Worm (Caenorhabditis elegans) whole organism, young adult: ENCODE measurements around the gene cid-1.

Source experiments
- B0336.3 ChIP-seq: fragments of 200-800 bp; sonication (Bioruptor generic); IDR thresholded peaks from 2 replicates; pipeline ENCODE4 v1.3.6; 2022; ENCODE audit warnings: missing genetic modification characterization, missing compliant biosample characterization
- C17E4.6 ChIP-seq: fragments of 200-800 bp; sonication (Bioruptor generic); IDR thresholded peaks from 2 replicates; pipeline ENCODE4 v1.3.6; 2022; ENCODE audit warnings: missing genetic modification reagents, missing genetic modification characterization, missing compliant biosample characterization
- D2030.7 ChIP-seq: fragments of 200-800 bp; sonication (Bioruptor generic); IDR thresholded peaks from 2 replicates; pipeline ENCODE4 v1.3.6; 2022; ENCODE audit warnings: missing genetic modification reagents, missing genetic modification characterization, missing compliant biosample characterization
- F23B12.7 ChIP-seq: sonication (generic microtip); optimal IDR thresholded peaks from 2 replicates; lab custom pipeline; 2017; ENCODE audit warnings: missing genetic modification characterization, mild to moderate bottlenecking, missing compliant biosample characterization, antibody characterized with exemption, moderate library complexity; ENCODE audit not compliant: insufficient read depth
- F49E8.2 ChIP-seq: sonication (generic microtip); optimal IDR thresholded peaks from 3 replicates; lab custom pipeline; 2017; ENCODE audit warnings: missing genetic modification characterization, mild to moderate bottlenecking, missing compliant biosample characterization, antibody characterized with exemption, moderate library complexity; ENCODE audit not compliant: insufficient read depth
- F52B5.7 ChIP-seq: sonication (generic microtip); optimal IDR thresholded peaks from 2 replicates; lab custom pipeline; 2016; ENCODE audit warnings: mild to moderate bottlenecking, missing genetic modification characterization, missing compliant biosample characterization
- F57A8.1 ChIP-seq: fragments of 200-800 bp; sonication (Bioruptor generic); optimal IDR thresholded peaks from 2 replicates; lab custom pipeline; 2018; ENCODE audit warnings: mild to moderate bottlenecking, missing genetic modification characterization, moderate library complexity, missing compliant biosample characterization
- F57C9.4 ChIP-seq: sonication (generic microtip); optimal IDR thresholded peaks from 2 replicates; lab custom pipeline; 2017; ENCODE audit warnings: mild to moderate bottlenecking, missing genetic modification characterization, missing compliant biosample characterization
- Y79H2A.3 ChIP-seq: fragments of 200-800 bp; sonication (Bioruptor generic); conservative IDR thresholded peaks from 2 replicates; pipeline ENCODE4 v1.3.6; 2022; ENCODE audit warnings: missing genetic modification reagents, missing genetic modification characterization, missing compliant biosample characterization
- akir-1 ChIP-seq: fragments of 200-800 bp; sonication (Bioruptor generic); optimal IDR thresholded peaks from 2 replicates; lab custom pipeline; 2018; ENCODE audit warnings: mild to moderate bottlenecking, missing genetic modification characterization, moderate library complexity, missing compliant biosample characterization
- ama-1 ChIP-seq, 3 experiments: fragments of 150-350 bp in 1 of 3; sonication (generic microtip) in 2 of 3; optimal IDR thresholded peaks; 2 replicates each; lab custom pipeline; 2014 to 2018; ENCODE audit warnings: missing biosample characterization in 2 of 3, missing genetic modification characterization in 2 of 3, missing genetic modification reagents in 2 of 3
- aptf-3 ChIP-seq: fragments of 200-800 bp; sonication (Bioruptor generic); IDR thresholded peaks from 2 replicates; pipeline ENCODE4 v1.3.6; 2022; ENCODE audit warnings: missing genetic modification characterization, missing compliant biosample characterization
- athp-1 ChIP-seq: sonication (generic microtip); optimal IDR thresholded peaks from 2 replicates; lab custom pipeline; 2017; ENCODE audit warnings: mild to moderate bottlenecking, missing genetic modification characterization, missing compliant biosample characterization
- attf-6 ChIP-seq: fragments of 200-800 bp; sonication (Bioruptor generic); IDR thresholded peaks from 2 replicates; pipeline ENCODE4 v1.3.6; 2022; ENCODE audit warnings: missing genetic modification reagents, missing genetic modification characterization, missing compliant biosample characterization
- ccch-3 ChIP-seq: fragments of 200-800 bp; sonication (Bioruptor generic); optimal IDR thresholded peaks from 2 replicates; lab custom pipeline; 2018; ENCODE audit warnings: mild to moderate bottlenecking, missing genetic modification characterization, missing compliant biosample characterization
- cebp-1 ChIP-seq, 2 experiments: fragments of 200-800 bp in 1 of 2; sonication (Bioruptor generic) in 1 of 2; sonication (generic microtip) in 1 of 2; IDR thresholded peaks in 1 of 2; optimal IDR thresholded peaks in 1 of 2; 2 replicates each; pipeline versions ENCODE4 v1.3.6 to Lab custom; 2017 to 2022; ENCODE audit warnings: missing compliant biosample characterization in 2 of 2, missing genetic modification characterization in 2 of 2, mild to moderate bottlenecking in 1 of 2, missing genetic modification reagents in 1 of 2, moderate library complexity in 1 of 2
- ceh-100 ChIP-seq: fragments of 200-800 bp; sonication (Bioruptor generic); IDR thresholded peaks from 2 replicates; pipeline ENCODE4 v1.3.6; 2022; ENCODE audit warnings: missing genetic modification reagents, missing genetic modification characterization, missing compliant biosample characterization
- ceh-40 ChIP-seq: fragments of 200-800 bp; sonication (Bioruptor generic); IDR thresholded peaks from 2 replicates; pipeline ENCODE4 v1.3.6; 2022; ENCODE audit warnings: missing genetic modification characterization, missing compliant biosample characterization
- ceh-91 ChIP-seq: fragments of 200-800 bp; sonication (Bioruptor generic); IDR thresholded peaks from 2 replicates; pipeline ENCODE4 v1.3.6; 2022; ENCODE audit warnings: missing genetic modification reagents, missing genetic modification characterization, missing compliant biosample characterization
- chd-7 ChIP-seq: sonication (generic microtip); optimal IDR thresholded peaks from 2 replicates; lab custom pipeline; 2016; ENCODE audit warnings: mild to moderate bottlenecking, missing genetic modification characterization, moderate library complexity, missing compliant biosample characterization
- dox-1 ChIP-seq: fragments of 200-800 bp; sonication (Bioruptor generic); IDR thresholded peaks from 2 replicates; pipeline ENCODE4 v1.3.6; 2022; ENCODE audit warnings: missing genetic modification reagents, missing genetic modification characterization, missing compliant biosample characterization
- dpff-1 ChIP-seq: sonication (generic microtip); optimal IDR thresholded peaks from 2 replicates; lab custom pipeline; 2017; ENCODE audit warnings: mild to moderate bottlenecking, missing genetic modification characterization, missing compliant biosample characterization
- efl-1 ChIP-seq: fragments of 150-350 bp; optimal IDR thresholded peaks from 2 replicates; lab custom pipeline; 2014; ENCODE audit warnings: missing biosample characterization, missing genetic modification reagents, missing genetic modification characterization
- egl-44 ChIP-seq: fragments of 200-800 bp; sonication (Bioruptor generic); IDR thresholded peaks from 2 replicates; pipeline ENCODE4 v1.3.6; 2022; ENCODE audit warnings: missing genetic modification reagents, missing genetic modification characterization, missing compliant biosample characterization
- ekl-4 ChIP-seq: fragments of 200-800 bp; sonication (Bioruptor generic); IDR thresholded peaks from 2 replicates; pipeline ENCODE4 v1.3.6; 2022; ENCODE audit warnings: missing genetic modification reagents, missing genetic modification characterization, missing compliant biosample characterization
- ets-4 ChIP-seq: fragments of 200-800 bp; sonication (Bioruptor generic); optimal IDR thresholded peaks from 2 replicates; lab custom pipeline; 2018; ENCODE audit warnings: mild to moderate bottlenecking, missing genetic modification characterization, missing compliant biosample characterization
- hlh-26 ChIP-seq: fragments of 200-800 bp; sonication (Bioruptor generic); conservative IDR thresholded peaks from 2 replicates; pipeline ENCODE4 v1.3.6; 2022; ENCODE audit warnings: missing genetic modification reagents, missing genetic modification characterization, missing compliant biosample characterization
- hmg-20 ChIP-seq: fragments of 200-800 bp; sonication (Bioruptor generic); IDR thresholded peaks from 2 replicates; pipeline ENCODE4 v1.3.6; 2022; ENCODE audit warnings: missing genetic modification reagents, missing genetic modification characterization, missing compliant biosample characterization
- hsf-1 ChIP-seq: fragments of 200-800 bp; sonication (Bioruptor generic); IDR thresholded peaks from 2 replicates; pipeline ENCODE4 v1.3.6; 2022; ENCODE audit warnings: missing genetic modification reagents, missing genetic modification characterization, missing compliant biosample characterization
- madf-10 ChIP-seq: sonication (generic microtip); optimal IDR thresholded peaks from 2 replicates; lab custom pipeline; 2016; ENCODE audit warnings: mild to moderate bottlenecking, missing genetic modification characterization, missing compliant biosample characterization
- mxl-1 ChIP-seq: sonication (generic microtip); optimal IDR thresholded peaks from 2 replicates; lab custom pipeline; 2016; ENCODE audit warnings: missing genetic modification characterization, missing compliant biosample characterization
- nhr-179 ChIP-seq: sonication (generic microtip); optimal IDR thresholded peaks from 2 replicates; lab custom pipeline; 2016; ENCODE audit warnings: mild to moderate bottlenecking, missing genetic modification characterization, missing compliant biosample characterization
- nhr-80 ChIP-seq: sonication (generic microtip); optimal IDR thresholded peaks from 2 replicates; lab custom pipeline; 2016; ENCODE audit warnings: missing genetic modification characterization, missing compliant biosample characterization
- rec-8 ChIP-seq, 2 experiments: sonication (generic microtip); optimal IDR thresholded peaks; 2 replicates each; lab custom pipeline; 2016; ENCODE audit warnings: mild to moderate bottlenecking in 2 of 2, missing genetic modification characterization in 2 of 2, missing genetic modification reagents in 2 of 2, missing genotype in 2 of 2, missing biosample characterization in 1 of 2, missing compliant biosample characterization in 1 of 2, moderate library complexity in 1 of 2
- rpc-1 ChIP-seq, 2 experiments: fragments of 150-350 bp in 1 of 2; sonication (generic microtip) in 1 of 2; optimal IDR thresholded peaks; 2 replicates each; lab custom pipeline; 2014 to 2018; ENCODE audit warnings: missing biosample characterization in 1 of 2, missing genetic modification characterization in 1 of 2, missing genetic modification reagents in 1 of 2, missing genotype in 1 of 2
- sdz-38 ChIP-seq: sonication (generic microtip); optimal IDR thresholded peaks from 2 replicates; lab custom pipeline; 2016; ENCODE audit warnings: missing genotype, missing genetic modification characterization, missing compliant biosample characterization
- snpc-1.3 ChIP-seq: sonication (generic microtip); optimal IDR thresholded peaks from 2 replicates; lab custom pipeline; 2017; ENCODE audit warnings: missing genetic modification characterization, mild to moderate bottlenecking, missing compliant biosample characterization, antibody characterized with exemption, moderate library complexity, missing genotype, missing genetic modification reagents; ENCODE audit not compliant: insufficient read depth
- sptf-2 ChIP-seq: fragments of 200-800 bp; sonication (Bioruptor generic); optimal IDR thresholded peaks from 2 replicates; lab custom pipeline; 2018; ENCODE audit warnings: mild to moderate bottlenecking, missing genetic modification characterization, missing compliant biosample characterization
- tbp1 ChIP-seq: fragments of 200-800 bp; sonication (Bioruptor generic); optimal IDR thresholded peaks from 2 replicates; lab custom pipeline; 2018; ENCODE audit warnings: mild to moderate bottlenecking, missing genetic modification characterization, missing compliant biosample characterization
- ztf-22 ChIP-seq: fragments of 200-800 bp; sonication (Bioruptor generic); optimal IDR thresholded peaks from 2 replicates; lab custom pipeline; 2018; ENCODE audit warnings: mild to moderate bottlenecking, missing genetic modification characterization, moderate library complexity, missing compliant biosample characterization
- ztf-28 ChIP-seq: fragments of 200-800 bp; sonication (Bioruptor generic); IDR thresholded peaks from 2 replicates; pipeline ENCODE4 v1.3.6; 2022; ENCODE audit warnings: missing genetic modification reagents, missing genetic modification characterization, missing compliant biosample characterization

The cid-1 gene

ce11 chrIII:5143520-5143919 lies 30.2 kb upstream of the cid-1 start:
- TF ChIP-seq attf-6 (GFP tag; lab: Robert Waterston, UW) = no peak
- TF ChIP-seq ztf-28 (GFP tag; lab: Robert Waterston, UW) = no peak
- no peak for TF ChIP-seq snpc-1.3 (tag; lab: Kevin White, UChicago)
- TF ChIP-seq ceh-100 (GFP tag; lab: Robert Waterston, UW) = no peak
- TF ChIP-seq F57A8.1 (GFP tag; lab: Kevin White, UChicago) = no peak
- TF ChIP-seq ceh-40 (GFP tag; lab: Robert Waterston, UW) = no peak
- no peak for TF ChIP-seq F52B5.7 (tag; lab: Kevin White, UChicago)
- TF ChIP-seq, all 124 proteins: peak for 0

DNA sequence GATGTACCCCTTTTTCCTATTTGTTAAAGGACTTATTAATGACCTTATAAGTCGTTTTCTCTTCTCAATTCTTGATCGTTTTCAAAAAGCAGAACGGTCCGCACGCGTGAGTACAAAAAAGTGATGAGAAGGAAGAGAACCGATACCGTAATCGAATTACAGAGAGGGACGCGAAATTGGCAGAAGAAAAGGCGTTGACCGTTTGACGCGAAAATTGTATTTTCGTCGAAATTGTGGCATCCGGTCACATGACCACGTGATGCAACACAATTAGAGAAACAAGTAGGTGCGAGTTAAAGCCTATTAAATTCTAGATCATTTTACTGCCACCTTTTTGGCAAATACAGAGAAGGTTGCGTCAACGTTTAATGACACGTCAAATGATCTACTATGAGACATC lies 29.6 kb upstream of the cid-1 start:
- no peak for TF ChIP-seq sptf-2 (GFP tag; lab: Kevin White, UChicago)
- TF ChIP-seq rec-8 (tag; optimal IDR thresholded peaks at IDR 0.05; lab: Kevin White, UChicago) = no peak
- TF ChIP-seq akir-1 (GFP tag; lab: Kevin White, UChicago) = no peak
- no peak for TF ChIP-seq C17E4.6
- no peak for TF ChIP-seq ama-1 (optimal IDR thresholded peaks at IDR 0.05; lab: Kevin White, UChicago)
- no peak for TF ChIP-seq ama-1 (GFP tag; optimal IDR thresholded peaks at IDR 0.05; lab: Kevin White, UChicago)
- no peak for TF ChIP-seq mxl-1 (tag; lab: Kevin White, UChicago)
- no peak for TF ChIP-seq egl-44
- TF ChIP-seq B0336.3 = no peak
- TF ChIP-seq nhr-179 (tag; lab: Kevin White, UChicago) = no peak
- TF ChIP-seq F57C9.4 = no peak
- TF ChIP-seq, all 124 proteins: peak for 0

DNA sequence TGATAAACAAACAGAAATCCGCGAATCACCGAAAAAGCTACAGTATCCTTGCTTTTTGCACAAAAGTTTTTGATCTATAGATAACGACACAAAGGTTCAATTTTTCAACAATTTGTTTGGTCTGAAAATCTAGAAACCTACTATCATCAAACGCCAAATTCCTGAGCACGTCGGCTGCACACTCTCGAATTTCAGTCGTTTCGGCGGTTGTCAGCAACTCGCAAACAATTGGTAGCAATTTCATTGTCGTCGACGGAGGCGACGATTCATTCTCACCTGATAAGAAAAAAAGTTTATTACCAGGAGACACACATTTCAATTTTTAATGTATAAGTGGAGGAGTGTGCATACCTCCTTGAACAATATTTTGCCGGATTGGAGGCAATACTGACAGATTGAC lies 27.8 kb upstream of the cid-1 start:
- TF ChIP-seq ets-4 (no peak), dpff-1 (tag; lab: Kevin White, UChicago) (no peak), nhr-80 (peak; percentile 41)
- TF ChIP-seq, all 124 proteins: peak for 1

ce11 chrIII:5146749-5147148 lies 27.0 kb upstream of the cid-1 start:
- TF ChIP-seq hmg-20 (GFP tag; lab: Robert Waterston, UW) (no peak), sdz-38 (no peak), cebp-1 (GFP tag; IDR thresholded peaks at IDR 0.05; lab: Robert Waterston, UW) (no peak), cebp-1 (tag; optimal IDR thresholded peaks at IDR 0.05; lab: Kevin White, UChicago) (peak; percentile 8), efl-1 (no peak), D2030.7 (GFP tag; lab: Robert Waterston, UW) (no peak), chd-7 (tag; lab: Kevin White, UChicago) (no peak), ama-1 (optimal IDR thresholded peaks at IDR 0.05; lab: Kevin White, UChicago) (no peak), ama-1 (GFP tag; optimal IDR thresholded peaks at IDR 0.05; lab: Kevin White, UChicago) (no peak), aptf-3 (GFP tag; lab: Robert Waterston, UW) (no peak), nhr-80 (peak; percentile 74), snpc-1.3 (tag; lab: Kevin White, UChicago) (no peak), rpc-1 (optimal IDR thresholded peaks at IDR 0.05; lab: Kevin White, UChicago) (no peak), rpc-1 (tag; optimal IDR thresholded peaks at IDR 0.05; lab: Kevin White, UChicago) (no peak), ztf-22 (GFP tag; lab: Kevin White, UChicago) (peak; percentile 66), F49E8.2 (tag; lab: Kevin White, UChicago) (no peak), C17E4.6 (0 out of 2 replicates have a peak, but pooled peaks have one; percentile 10), mxl-1 (tag; lab: Kevin White, UChicago) (no peak), athp-1 (no peak), tbp1 (GFP tag; lab: Kevin White, UChicago) (no peak), F23B12.7 (tag; lab: Kevin White, UChicago) (no peak), hsf-1 (no peak), Y79H2A.3 (GFP tag; lab: Robert Waterston, UW) (no peak), dpff-1 (tag; lab: Kevin White, UChicago) (no peak), ceh-100 (GFP tag; lab: Robert Waterston, UW) (no peak), ekl-4 (GFP tag; lab: Robert Waterston, UW) (no peak), B0336.3 (no peak), madf-10 (tag; lab: Kevin White, UChicago) (no peak), dox-1 (GFP tag; lab: Robert Waterston, UW) (0 out of 2 replicates have a peak, but pooled peaks have one; percentile 34), hlh-26 (no peak), ceh-91 (GFP tag; lab: Robert Waterston, UW) (no peak), ccch-3 (GFP tag; lab: Kevin White, UChicago) (no peak), akir-1 (GFP tag; lab: Kevin White, UChicago) (no peak), ets-4 (peak; percentile 19)
